Fruit fly (Drosophila melanogaster): Measurements from ENCODE around the gene form3.

dm6 chr3L:7113010-7113409 lies 18.4 kb downstream of the form3 start:
- TF ChIP-seq Dll (optimal IDR thresholded peaks at IDR 0.05) (no peak), EcR (GFP tag; optimal IDR thresholded peaks at IDR 0.05) (peak in 1 of 2 experiments; percentile 4), psq (optimal IDR thresholded peaks at IDR 0.05) (no peak), usp (GFP tag; optimal IDR thresholded peaks at IDR 0.05) (no peak), pan (optimal IDR thresholded peaks at IDR 0.05) (no peak), CG8478 (optimal IDR thresholded peaks at IDR 0.05) (no peak)

Measured in whole organism.